Worm (Caenorhabditis elegans): ENCODE measurements around the gene ubxn-3.
A peak's percentile ranks its signal among the peaks of the same experiment; 100 is the strongest.

Gene ubxn-3

ce11 chrII:247736-248135 lies 27.3 kb upstream of the ubxn-3 start:
- no peak for TF ChIP-seq unc-130 (GFP tag; optimal IDR thresholded peaks at IDR 0.05)
- TF ChIP-seq cebp-2 (GFP tag; IDR thresholded peaks at IDR 0.05), result no peak
- no peak for TF ChIP-seq hmg-20 (GFP tag; IDR thresholded peaks at IDR 0.05)
- no peak for TF ChIP-seq nfya-1 (tag; optimal IDR thresholded peaks at IDR 0.05; ENCODE audit: borderline replicate concordance, insufficient read depth)
- TF ChIP-seq ama-1 (optimal IDR thresholded peaks at IDR 0.05), result no peak
- TF ChIP-seq ama-1 (GFP tag; optimal IDR thresholded peaks at IDR 0.05), result no peak
- no peak for TF ChIP-seq ceh-27 (GFP tag; optimal IDR thresholded peaks at IDR 0.05)
- TF ChIP-seq ccch-3 (GFP tag; optimal IDR thresholded peaks at IDR 0.05), result no peak
- TF ChIP-seq F10E7.11 (tag; optimal IDR thresholded peaks at IDR 0.05), result no peak
- no peak for TF ChIP-seq sptf-2 (GFP tag; optimal IDR thresholded peaks at IDR 0.05)
- TF ChIP-seq atf-7 (tag; optimal IDR thresholded peaks at IDR 0.05), result no peak
- no peak for TF ChIP-seq D2030.7 (GFP tag; IDR thresholded peaks at IDR 0.05)
- no peak for TF ChIP-seq athp-1 (tag; optimal IDR thresholded peaks at IDR 0.05)
- TF ChIP-seq zim-3 (tag; optimal IDR thresholded peaks at IDR 0.05), result no peak
- no peak for TF ChIP-seq lsl-1 (GFP tag; optimal IDR thresholded peaks at IDR 0.05)
- no peak for TF ChIP-seq egl-44 (GFP tag; IDR thresholded peaks at IDR 0.05)
- no peak for TF ChIP-seq lag-1 (GFP tag; IDR thresholded peaks at IDR 0.05)
- TF ChIP-seq C06A6.2 (GFP tag; conservative IDR thresholded peaks at IDR 0.05), result no peak
- TF ChIP-seq cebp-1 (GFP tag; IDR thresholded peaks at IDR 0.05), result no peak
- no peak for TF ChIP-seq cebp-1 (tag; optimal IDR thresholded peaks at IDR 0.05)
- TF ChIP-seq mel-28 (tag; optimal IDR thresholded peaks at IDR 0.05; ENCODE audit: borderline replicate concordance), result no peak

- TF ChIP-seq nhr-80 (tag; optimal IDR thresholded peaks at IDR 0.05) (peak; percentile 72), unc-62 (GFP tag; optimal IDR thresholded peaks at IDR 0.05) (no peak), madf-10 (tag; optimal IDR thresholded peaks at IDR 0.05) (no peak), hrde-1 (tag; optimal IDR thresholded peaks at IDR 0.05; ENCODE audit: borderline replicate concordance) (no peak)
Measured at ce11 chrII:240043-240442, 19.6 kb upstream of the ubxn-3 start.

ce11 chrII:237721-238120 lies 17.3 kb upstream of the ubxn-3 start, which contains the start of gene laat-1:
TSS of gene laat-1 (minus strand) at chrII:237821.
- TF ChIP-seq F33H1.4 (GFP tag; IDR thresholded peaks at IDR 0.05), result no peak
- no peak for TF ChIP-seq madf-10 (tag; optimal IDR thresholded peaks at IDR 0.05)
- TF ChIP-seq bed-1 (GFP tag; IDR thresholded peaks at IDR 0.05), result 0 out of 2 replicates have a peak, but pooled peaks have one; percentile 22
- TF ChIP-seq nhr-27 (tag; optimal IDR thresholded peaks at IDR 0.05), result no peak
- TF ChIP-seq madf-8 (GFP tag; conservative IDR thresholded peaks at IDR 0.05), result no peak

- TF ChIP-seq chd-7 (tag; optimal IDR thresholded peaks at IDR 0.05), result no peak
- TF ChIP-seq mel-28 (tag; optimal IDR thresholded peaks at IDR 0.05; ENCODE audit: borderline replicate concordance), result no peak
- no peak for TF ChIP-seq unc-130 (GFP tag; optimal IDR thresholded peaks at IDR 0.05)
- no peak for TF ChIP-seq Y67H2A.10 (GFP tag; conservative IDR thresholded peaks at IDR 0.05)
- no peak for TF ChIP-seq ztf-18 (tag; optimal IDR thresholded peaks at IDR 0.05)
- TF ChIP-seq hlh-12 (tag; optimal IDR thresholded peaks at IDR 0.05), result no peak
- no peak for TF ChIP-seq lin-54 (GFP tag; optimal IDR thresholded peaks at IDR 0.05)
Measured at ce11 chrII:232641-233040, 12.2 kb upstream of the ubxn-3 start, which contains the start of gene Y43H11AL.1. TSS of gene Y43H11AL.1 (minus strand) at chrII:232741.

- TF ChIP-seq atf-7 (tag; optimal IDR thresholded peaks at IDR 0.05) (peak; percentile 46), egrh-3 (GFP tag; IDR thresholded peaks at IDR 0.05) (peak; percentile 68), ama-1 (optimal IDR thresholded peaks at IDR 0.05) (no peak), ama-1 (GFP tag; optimal IDR thresholded peaks at IDR 0.05) (peak in 1 of 2 experiments; percentile 74), pbrm-1 (GFP tag; IDR thresholded peaks at IDR 0.05) (peak; percentile 53), Y95B8A.8 (GFP tag; IDR thresholded peaks at IDR 0.05) (0 out of 2 replicates have a peak, but pooled peaks have one; percentile 20), Y67H2A.10 (GFP tag; conservative IDR thresholded peaks at IDR 0.05) (no peak), madf-3 (GFP tag; IDR thresholded peaks at IDR 0.05) (0 out of 2 replicates have a peak, but pooled peaks have one; percentile 36), T07F8.4 (tag; optimal IDR thresholded peaks at IDR 0.05) (no peak), nfyb-1 (GFP tag; IDR thresholded peaks at IDR 0.05) (peak; percentile 65; the same call in 1 of the 2 replicates), let-607 (tag; optimal IDR thresholded peaks at IDR 0.05) (peak in 1 of 2 experiments; percentile 32), dox-1 (GFP tag; IDR thresholded peaks at IDR 0.05) (peak; percentile 64; the same call in 1 of the 2 replicates), B0261.1 (tag; optimal IDR thresholded peaks at IDR 0.05) (no peak), rcor-1 (GFP tag; IDR thresholded peaks at IDR 0.05) (peak; percentile 38; the same call in 1 of the 2 replicates)
Measured at ce11 chrII:221212-221611, 745 bp upstream of the ubxn-3 start.

Measured in whole organism, young adult.